Worm (Caenorhabditis elegans): ENCODE results near the gene F38A6.4.

Gene F38A6.4

ce11 chrV:20813646-20814045 is 38.5 kb upstream of the F38A6.4 start:
- TF ChIP-seq mec-3 (tag; optimal IDR thresholded peaks at IDR 0.05; ENCODE audit: borderline replicate concordance) (no peak), unc-42 (tag; optimal IDR thresholded peaks at IDR 0.05) (peak; percentile 18)

- TF ChIP-seq fax-1 (tag; optimal IDR thresholded peaks at IDR 0.05) (no peak), ahr-1 (tag; optimal IDR thresholded peaks at IDR 0.05) (no peak), sox-4 (tag; optimal IDR thresholded peaks at IDR 0.05) (no peak), che-1 (tag; optimal IDR thresholded peaks at IDR 0.05) (no peak), syd-9 (tag; optimal IDR thresholded peaks at IDR 0.05) (no peak), madf-2 (tag; optimal IDR thresholded peaks at IDR 0.05) (no peak), ceh-18 (tag; optimal IDR thresholded peaks at IDR 0.05) (no peak), hlh-30 (tag; optimal IDR thresholded peaks at IDR 0.05; ENCODE audit: insufficient read depth) (no peak), rnt-1 (tag; optimal IDR thresholded peaks at IDR 0.05) (no peak), ceh-48 (tag; optimal IDR thresholded peaks at IDR 0.05) (no peak), fkh-6 (tag; optimal IDR thresholded peaks at IDR 0.05) (no peak), ztf-16 (tag; optimal IDR thresholded peaks at IDR 0.05) (no peak), tbx-7 (tag; optimal IDR thresholded peaks at IDR 0.05) (no peak), ceh-30 (tag; optimal IDR thresholded peaks at IDR 0.05) (no peak), ceh-19 (GFP tag; optimal IDR thresholded peaks at IDR 0.05) (no peak), lim-6 (tag; optimal IDR thresholded peaks at IDR 0.05) (no peak), nhr-232 (tag; optimal IDR thresholded peaks at IDR 0.05) (no peak), mec-3 (tag; optimal IDR thresholded peaks at IDR 0.05; ENCODE audit: borderline replicate concordance) (no peak)
Observed at ce11 chrV:20807038-20807437, 31.9 kb upstream of the F38A6.4 start, which contains the start of gene Y44A6D.6. Y44A6D.6 (plus strand) TSS chrV:20807338.

ce11 chrV:20802906-20803305 is 27.7 kb upstream of the F38A6.4 start, which contains the start of gene Y44A6D.5:
Y44A6D.5 (minus strand) TSS chrV:20803006.
- TF ChIP-seq pha-4 (tag; optimal IDR thresholded peaks at IDR 0.05): no peak
- TF ChIP-seq nhr-232 (tag; optimal IDR thresholded peaks at IDR 0.05): no peak
- TF ChIP-seq dve-1 (tag; optimal IDR thresholded peaks at IDR 0.05): no peak
- TF ChIP-seq F13H6.1 (tag; optimal IDR thresholded peaks at IDR 0.05): no peak
- TF ChIP-seq ceh-31 (tag; optimal IDR thresholded peaks at IDR 0.05): no peak
- TF ChIP-seq lim-6 (tag; optimal IDR thresholded peaks at IDR 0.05): no peak
- no peak for TF ChIP-seq ceh-22 (tag; optimal IDR thresholded peaks at IDR 0.05)
- no peak for TF ChIP-seq pat-9 (tag; optimal IDR thresholded peaks at IDR 0.05)
- TF ChIP-seq pag-3 (tag; optimal IDR thresholded peaks at IDR 0.05; ENCODE audit: borderline replicate concordance): no peak
- no peak for TF ChIP-seq ceh-19 (GFP tag; optimal IDR thresholded peaks at IDR 0.05)

ce11 chrV:20797918-20798317 is 22.7 kb upstream of the F38A6.4 start, which contains the start of gene sdf-9:
sdf-9 (plus strand) TSS chrV:20798218.
- TF ChIP-seq ceh-31 (tag; optimal IDR thresholded peaks at IDR 0.05) (no peak), ceh-30 (tag; optimal IDR thresholded peaks at IDR 0.05) (no peak), ceh-18 (tag; optimal IDR thresholded peaks at IDR 0.05) (no peak), ceh-2 (tag; optimal IDR thresholded peaks at IDR 0.05) (no peak), ceh-22 (tag; optimal IDR thresholded peaks at IDR 0.05) (no peak), nhr-11 (tag; optimal IDR thresholded peaks at IDR 0.05) (no peak), nhr-232 (tag; optimal IDR thresholded peaks at IDR 0.05) (no peak), ceh-19 (GFP tag; optimal IDR thresholded peaks at IDR 0.05) (no peak), ceh-9 (tag; optimal IDR thresholded peaks at IDR 0.05) (no peak), madf-2 (tag; optimal IDR thresholded peaks at IDR 0.05) (no peak), syd-9 (tag; optimal IDR thresholded peaks at IDR 0.05) (no peak)

ce11 chrV:20793761-20794160 is 18.6 kb upstream of the F38A6.4 start:
- TF ChIP-seq ceh-31 (tag; optimal IDR thresholded peaks at IDR 0.05) (no peak), fkh-6 (tag; optimal IDR thresholded peaks at IDR 0.05) (no peak), ref-2 (tag; optimal IDR thresholded peaks at IDR 0.05) (no peak), ceh-18 (tag; optimal IDR thresholded peaks at IDR 0.05) (peak; percentile 92), pat-9 (tag; optimal IDR thresholded peaks at IDR 0.05) (peak; percentile 45), nfya-1 (tag; optimal IDR thresholded peaks at IDR 0.05) (peak; percentile 17), rnt-1 (tag; optimal IDR thresholded peaks at IDR 0.05) (peak; percentile 62), syd-9 (tag; optimal IDR thresholded peaks at IDR 0.05) (peak; percentile 29), ceh-34 (tag; optimal IDR thresholded peaks at IDR 0.05) (peak; percentile 29), ztf-16 (tag; optimal IDR thresholded peaks at IDR 0.05) (no peak), pha-2 (tag; optimal IDR thresholded peaks at IDR 0.05) (no peak)
